Worm (Caenorhabditis elegans) whole organism, mixed stage, embryonic: ENCODE data around the gene T24G10.2.

Source experiments
- M03D4.4 ChIP-seq: sonication (generic microtip); optimal IDR thresholded peaks from 2 replicates; lab custom pipeline; 2017; ENCODE audit warnings: mild to moderate bottlenecking, missing genetic modification characterization, missing compliant biosample characterization
- bed-3 ChIP-seq: fragments of 200-800 bp; sonication (Bioruptor generic); optimal IDR thresholded peaks from 3 replicates; lab custom pipeline; 2018; ENCODE audit warnings: mild to moderate bottlenecking, missing genetic modification characterization, moderate library complexity, missing compliant biosample characterization
- blmp-1 ChIP-seq: fragments of 150-350 bp; optimal IDR thresholded peaks from 2 replicates; lab custom pipeline; 2014; ENCODE audit warnings: missing biosample characterization, missing genetic modification characterization
- ceh-39 ChIP-seq: fragments of 150-350 bp; optimal IDR thresholded peaks from 2 replicates; lab custom pipeline; 2014; ENCODE audit warnings: missing biosample characterization, missing genetic modification characterization
- ceh-43 ChIP-seq: fragments of 200-800 bp; sonication (Bioruptor generic); optimal IDR thresholded peaks from 2 replicates; lab custom pipeline; 2018; ENCODE audit warnings: mild to moderate bottlenecking, missing genetic modification characterization, moderate library complexity, missing compliant biosample characterization
- ceh-83 ChIP-seq: fragments of 200-800 bp; sonication (Bioruptor generic); optimal IDR thresholded peaks from 2 replicates; lab custom pipeline; 2018; ENCODE audit warnings: mild to moderate bottlenecking, missing genetic modification characterization, missing compliant biosample characterization
- cnd-1 ChIP-seq: fragments of 200-800 bp; sonication (Bioruptor generic); optimal IDR thresholded peaks from 2 replicates; lab custom pipeline; 2018; ENCODE audit warnings: mild to moderate bottlenecking, missing genetic modification characterization, missing compliant biosample characterization
- drap-1 ChIP-seq: fragments of 200-800 bp; sonication (Bioruptor generic); optimal IDR thresholded peaks from 3 replicates; lab custom pipeline; 2018; ENCODE audit warnings: mild to moderate bottlenecking, missing genetic modification characterization, missing compliant biosample characterization
- elt-1 ChIP-seq: sonication (generic microtip); optimal IDR thresholded peaks from 2 replicates; lab custom pipeline; 2017; ENCODE audit warnings: missing genetic modification characterization, mild to moderate bottlenecking, missing compliant biosample characterization, antibody characterized with exemption, moderate library complexity, borderline replicate concordance; ENCODE audit not compliant: insufficient read depth
- elt-3 ChIP-seq: fragments of 150-350 bp; optimal IDR thresholded peaks from 2 replicates; lab custom pipeline; 2014; ENCODE audit warnings: missing biosample characterization, missing genetic modification characterization
- flh-1 ChIP-seq: fragments of 200-800 bp; sonication (Bioruptor generic); optimal IDR thresholded peaks from 2 replicates; lab custom pipeline; 2018; ENCODE audit warnings: mild to moderate bottlenecking, missing genetic modification characterization, moderate library complexity, missing compliant biosample characterization
- ham-2 ChIP-seq: fragments of 200-800 bp; sonication (Bioruptor generic); optimal IDR thresholded peaks from 2 replicates; lab custom pipeline; 2018; ENCODE audit warnings: mild to moderate bottlenecking, missing genetic modification characterization, missing compliant biosample characterization
- hlh-1 ChIP-seq: fragments of 150-350 bp; optimal IDR thresholded peaks from 2 replicates; lab custom pipeline; 2014; ENCODE audit warnings: missing biosample characterization, missing genetic modification reagents, missing genetic modification characterization
- lin-13 ChIP-seq: fragments of 150-350 bp; optimal IDR thresholded peaks from 2 replicates; lab custom pipeline; 2014; ENCODE audit warnings: missing biosample characterization, missing genetic modification characterization
- lin-32 ChIP-seq: fragments of 200-800 bp; sonication (Bioruptor generic); optimal IDR thresholded peaks from 2 replicates; lab custom pipeline; 2018; ENCODE audit warnings: mild to moderate bottlenecking, missing genetic modification characterization, missing compliant biosample characterization
- lsy-2 ChIP-seq: fragments of 150-350 bp; optimal IDR thresholded peaks from 2 replicates; lab custom pipeline; 2014; ENCODE audit warnings: missing biosample characterization, missing genetic modification characterization
- mab-5 ChIP-seq: fragments of 150-350 bp; optimal IDR thresholded peaks from 2 replicates; lab custom pipeline; 2014; ENCODE audit warnings: missing biosample characterization, missing genetic modification characterization
- mep-1 ChIP-seq: fragments of 150-350 bp; optimal IDR thresholded peaks from 2 replicates; lab custom pipeline; 2017; ENCODE audit warnings: missing biosample characterization, missing genetic modification reagents, missing genetic modification characterization, inconsistent platforms
- nhr-12 ChIP-seq: fragments of 150-350 bp; optimal IDR thresholded peaks from 2 replicates; lab custom pipeline; 2014; ENCODE audit warnings: missing biosample characterization, missing genetic modification characterization
- nhr-2 ChIP-seq: fragments of 150-350 bp; optimal IDR thresholded peaks from 2 replicates; lab custom pipeline; 2014; ENCODE audit warnings: missing biosample characterization, missing genetic modification characterization
- nhr-237 ChIP-seq: fragments of 150-350 bp; optimal IDR thresholded peaks from 2 replicates; lab custom pipeline; 2014; ENCODE audit warnings: missing biosample characterization, missing genetic modification characterization
- nhr-28 ChIP-seq: fragments of 150-350 bp; optimal IDR thresholded peaks from 2 replicates; lab custom pipeline; 2014; ENCODE audit warnings: missing biosample characterization, missing genetic modification characterization
- pha-4 ChIP-seq: fragments of 150-350 bp; optimal IDR thresholded peaks from 2 replicates; lab custom pipeline; 2018; ENCODE audit warnings: missing biosample characterization, missing genetic modification reagents, missing genetic modification characterization
- sem-2 ChIP-seq: fragments of 200-800 bp; sonication (Bioruptor generic); optimal IDR thresholded peaks from 2 replicates; lab custom pipeline; 2018; ENCODE audit warnings: mild to moderate bottlenecking, missing genetic modification characterization, missing compliant biosample characterization
- snpc-4 ChIP-seq: fragments of 150-350 bp; optimal IDR thresholded peaks from 2 replicates; lab custom pipeline; 2014; ENCODE audit warnings: missing biosample characterization, missing genetic modification characterization
- sptf-1 ChIP-seq: sonication (generic microtip); optimal IDR thresholded peaks from 2 replicates; lab custom pipeline; 2017; ENCODE audit warnings: mild to moderate bottlenecking, missing genetic modification characterization, moderate library complexity, missing compliant biosample characterization
- unc-120 ChIP-seq: sonication (generic microtip); optimal IDR thresholded peaks from 2 replicates; lab custom pipeline; 2017; ENCODE audit warnings: missing genetic modification characterization, missing compliant biosample characterization; ENCODE audit not compliant: poor library complexity, severe bottlenecking
- unc-39 ChIP-seq: fragments of 150-350 bp; optimal IDR thresholded peaks from 2 replicates; lab custom pipeline; 2014; ENCODE audit warnings: missing biosample characterization, missing genetic modification characterization
- unc-62 ChIP-seq: fragments of 150-350 bp; optimal IDR thresholded peaks from 2 replicates; lab custom pipeline; 2014; ENCODE audit warnings: missing biosample characterization, missing genetic modification reagents, missing genetic modification characterization
- ztf-11 ChIP-seq: fragments of 150-350 bp; optimal IDR thresholded peaks from 2 replicates; lab custom pipeline; 2014; ENCODE audit warnings: missing biosample characterization, missing genetic modification characterization

T24G10.2 gene

DNA sequence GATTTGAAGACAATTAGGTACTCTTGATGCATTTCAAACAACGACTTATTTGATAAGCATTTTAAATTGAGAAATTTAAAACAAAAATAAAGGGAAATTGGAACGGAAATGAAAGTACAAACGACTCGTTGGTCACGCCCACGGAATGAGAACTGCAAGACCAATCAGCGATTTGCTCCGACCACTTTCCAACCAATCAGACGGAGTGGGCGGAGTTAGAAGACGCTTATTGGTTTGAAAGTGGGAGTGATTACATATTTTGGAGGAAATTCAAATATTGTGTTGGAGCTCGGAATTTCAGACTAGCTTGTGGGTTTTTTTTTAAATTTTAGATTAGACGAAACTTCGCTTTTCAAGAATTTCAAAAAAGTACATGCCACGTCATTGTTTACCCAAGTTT is 26.5 kb upstream of the T24G10.2 start:
- TF ChIP-seq ceh-83 (GFP tag; lab: Kevin White, UChicago) (no peak), pha-4 (tag; lab: Kevin White, UChicago) (no peak), lsy-2 (tag; lab: Kevin White, UChicago) (no peak), elt-3 (tag; lab: Kevin White, UChicago) (no peak), elt-1 (tag; lab: Kevin White, UChicago) (no peak), ceh-43 (no peak), mep-1 (tag; lab: Kevin White, UChicago) (no peak), nhr-12 (tag; lab: Kevin White, UChicago) (no peak), M03D4.4 (tag; lab: Kevin White, UChicago) (no peak), hlh-1 (tag; lab: Kevin White, UChicago) (no peak), blmp-1 (tag; lab: Kevin White, UChicago) (no peak), drap-1 (GFP tag; lab: Kevin White, UChicago) (no peak), unc-39 (tag; lab: Kevin White, UChicago) (no peak), ztf-11 (tag; lab: Kevin White, UChicago) (no peak), unc-62 (GFP tag; lab: Kevin White, UChicago) (no peak)

DNA sequence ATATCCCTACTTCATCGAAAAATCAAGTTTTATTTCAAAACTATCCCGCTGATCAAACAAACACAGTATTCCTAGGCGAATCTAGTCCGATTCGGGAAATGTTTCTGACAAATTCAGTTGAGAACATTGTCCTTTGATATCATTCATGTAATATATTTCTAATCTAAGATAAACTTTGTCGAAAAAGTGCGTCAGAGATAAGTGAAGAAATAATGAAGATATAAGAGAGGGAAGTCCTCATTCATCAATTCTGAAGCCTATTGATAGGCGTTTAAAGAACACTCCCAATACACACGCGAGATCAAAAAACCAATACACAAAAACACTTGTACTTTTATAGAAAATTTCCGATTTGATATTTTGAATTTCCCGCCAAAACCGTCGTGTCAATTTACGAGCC is 22.3 kb upstream of the T24G10.2 start:
- TF ChIP-seq ceh-43 (no peak), lsy-2 (tag; lab: Kevin White, UChicago) (no peak), hlh-1 (tag; lab: Kevin White, UChicago) (no peak), unc-39 (tag; lab: Kevin White, UChicago) (no peak), nhr-28 (tag; lab: Kevin White, UChicago) (no peak), mab-5 (tag; lab: Kevin White, UChicago) (no peak), nhr-2 (no peak), mep-1 (tag; lab: Kevin White, UChicago) (no peak), nhr-237 (tag; lab: Kevin White, UChicago) (no peak), pha-4 (tag; lab: Kevin White, UChicago) (no peak), flh-1 (GFP tag; lab: Kevin White, UChicago) (no peak), snpc-4 (no peak), sem-2 (GFP tag; lab: Kevin White, UChicago) (no peak)

DNA sequence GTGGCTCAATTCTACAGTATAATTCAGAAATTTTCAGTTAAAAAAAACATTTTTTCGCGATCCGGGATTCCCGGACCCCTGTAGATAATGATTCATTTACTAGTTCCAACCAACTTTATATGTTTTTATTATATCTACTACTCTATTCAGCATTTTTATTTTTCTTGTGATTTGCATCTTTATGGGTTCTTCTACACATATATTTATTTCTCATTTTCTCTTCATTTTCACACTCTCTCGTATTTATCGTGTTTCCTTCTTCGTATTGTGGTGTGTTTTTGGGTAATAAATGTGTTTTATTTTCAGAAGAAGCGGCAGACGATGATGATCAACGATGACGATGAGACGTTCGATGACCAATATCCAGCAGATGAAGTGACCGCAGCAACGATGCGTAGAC is 21.5 kb upstream of the T24G10.2 start, which contains the start of gene F48E8.2:
TSS of gene F48E8.2 (plus strand) at position 301 of the 400 bp plus-strand sequence.
- TF ChIP-seq unc-120 (tag; lab: Kevin White, UChicago): no peak
- no peak for TF ChIP-seq lin-32 (GFP tag; lab: Kevin White, UChicago)
- no peak for TF ChIP-seq nhr-28 (tag; lab: Kevin White, UChicago)
- no peak for TF ChIP-seq unc-62 (GFP tag; lab: Kevin White, UChicago)
- no peak for TF ChIP-seq lsy-2 (tag; lab: Kevin White, UChicago)
- no peak for TF ChIP-seq ceh-39
- TF ChIP-seq lin-13 (tag; lab: Kevin White, UChicago): no peak
- TF ChIP-seq sptf-1 (tag; lab: Kevin White, UChicago): no peak
- no peak for TF ChIP-seq elt-1 (tag; lab: Kevin White, UChicago)
- TF ChIP-seq nhr-2: no peak
- TF ChIP-seq ham-2 (GFP tag; lab: Kevin White, UChicago): no peak

DNA sequence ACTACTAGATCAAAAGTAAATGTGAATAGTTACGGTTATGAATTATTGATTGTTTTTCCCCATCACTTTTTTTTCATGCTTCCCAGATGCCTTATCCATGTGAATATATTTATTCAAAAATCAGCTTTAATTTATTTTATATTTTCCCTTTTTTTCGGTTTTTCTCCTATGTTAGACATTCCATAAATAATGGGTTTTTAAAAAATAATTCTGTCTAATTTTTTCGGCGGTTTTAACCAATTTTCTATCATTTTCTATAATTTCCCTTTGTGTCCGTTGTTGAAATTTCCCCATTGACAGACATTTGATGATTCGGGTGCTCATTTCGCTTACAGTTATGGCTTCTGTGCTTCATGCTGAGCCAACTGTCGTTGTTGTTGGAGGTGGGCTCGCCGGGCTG is 18.5 kb upstream of the T24G10.2 start, which contains the start of gene F48E8.3:
TSS of gene F48E8.3 (plus strand) at position 301 of the 400 bp plus-strand sequence.
- TF ChIP-seq blmp-1 (tag; lab: Kevin White, UChicago) (no peak), flh-1 (GFP tag; lab: Kevin White, UChicago) (no peak), lsy-2 (tag; lab: Kevin White, UChicago) (no peak), nhr-12 (tag; lab: Kevin White, UChicago) (no peak), elt-3 (tag; lab: Kevin White, UChicago) (no peak), unc-62 (GFP tag; lab: Kevin White, UChicago) (no peak), ceh-83 (GFP tag; lab: Kevin White, UChicago) (no peak), snpc-4 (no peak), ceh-43 (no peak), nhr-28 (tag; lab: Kevin White, UChicago) (no peak), bed-3 (GFP tag; lab: Kevin White, UChicago) (no peak), nhr-237 (tag; lab: Kevin White, UChicago) (no peak), ceh-39 (no peak), M03D4.4 (tag; lab: Kevin White, UChicago) (no peak), cnd-1 (tag; lab: Kevin White, UChicago) (no peak), unc-120 (tag; lab: Kevin White, UChicago) (no peak)
